Fruit fly (Drosophila melanogaster): ENCODE data around the gene Tim9a.
A peak's percentile ranks its signal among the peaks of the same experiment; 100 is the strongest.

Gene Tim9a

dm6 chrX:13338113-13338512 lies 46.9 kb upstream of the Tim9a start, which contains the start of gene CG15747 (continued):
- no peak for TF ChIP-seq Kr (GFP tag; optimal IDR thresholded peaks at IDR 0.05)
- no peak for TF ChIP-seq Hr39 (optimal IDR thresholded peaks at IDR 0.05)
- TF ChIP-seq inv (GFP tag; IDR thresholded peaks at IDR 0.05; ENCODE audit: partially characterized antibody) = peak; percentile 65
- peak; percentile 63 for TF ChIP-seq pzg (GFP tag; optimal IDR thresholded peaks at IDR 0.05)
- TF ChIP-seq ken (GFP tag; IDR thresholded peaks at IDR 0.05) = no peak

DNA sequence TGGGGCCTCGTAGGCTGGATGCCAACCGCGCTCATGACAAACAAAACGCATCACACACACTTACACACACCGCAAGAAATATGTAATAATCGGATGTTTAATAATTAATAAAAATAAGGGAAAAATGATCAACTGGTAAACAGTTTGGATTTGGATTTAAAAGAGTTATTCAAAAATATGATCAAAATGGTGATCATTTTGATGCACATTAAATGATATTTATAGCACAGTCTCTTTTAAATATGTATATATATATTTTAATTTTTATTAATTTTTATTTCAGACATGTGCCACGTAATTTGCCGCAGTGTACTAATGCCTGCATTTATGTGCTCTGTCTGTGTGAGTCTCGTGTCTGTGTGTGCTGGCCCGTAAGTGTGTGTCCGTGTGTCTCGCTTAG lies 39.7 kb upstream of the Tim9a start:
- TF ChIP-seq gem (tag; optimal IDR thresholded peaks at IDR 0.05) (peak; percentile 25), CG3281 (GFP tag; optimal IDR thresholded peaks at IDR 0.05) (peak; percentile 3), CG7839 (tag; optimal IDR thresholded peaks at IDR 0.05) (peak; percentile 8), Drgx (GFP tag; IDR thresholded peaks at IDR 0.05) (0 out of 2 replicates have a peak, but pooled peaks have one; percentile 21), schlank (tag; optimal IDR thresholded peaks at IDR 0.05) (no peak), pzg (GFP tag; optimal IDR thresholded peaks at IDR 0.05) (no peak), ash1 (GFP tag; optimal IDR thresholded peaks at IDR 0.05) (no peak), Scr (GFP tag; IDR thresholded peaks at IDR 0.05; ENCODE audit: partially characterized antibody) (no peak), Oli (tag; optimal IDR thresholded peaks at IDR 0.05) (no peak), CG17912 (GFP tag; optimal IDR thresholded peaks at IDR 0.05) (no peak), CG2678 (tag; optimal IDR thresholded peaks at IDR 0.05) (peak; percentile 25), Hey (tag; optimal IDR thresholded peaks at IDR 0.05) (no peak), CG18599 (GFP tag; optimal IDR thresholded peaks at IDR 0.05) (peak; percentile 40), ranshi (GFP tag; IDR thresholded peaks at IDR 0.05) (no peak), CG14860 (GFP tag; IDR thresholded peaks at IDR 0.05; ENCODE audit: partially characterized antibody) (0 out of 3 replicates have a peak, but pooled peaks have one; percentile 20), lab (GFP tag; optimal IDR thresholded peaks at IDR 0.05) (peak; percentile 21), CG4404 (GFP tag; IDR thresholded peaks at IDR 0.05) (no peak)

DNA sequence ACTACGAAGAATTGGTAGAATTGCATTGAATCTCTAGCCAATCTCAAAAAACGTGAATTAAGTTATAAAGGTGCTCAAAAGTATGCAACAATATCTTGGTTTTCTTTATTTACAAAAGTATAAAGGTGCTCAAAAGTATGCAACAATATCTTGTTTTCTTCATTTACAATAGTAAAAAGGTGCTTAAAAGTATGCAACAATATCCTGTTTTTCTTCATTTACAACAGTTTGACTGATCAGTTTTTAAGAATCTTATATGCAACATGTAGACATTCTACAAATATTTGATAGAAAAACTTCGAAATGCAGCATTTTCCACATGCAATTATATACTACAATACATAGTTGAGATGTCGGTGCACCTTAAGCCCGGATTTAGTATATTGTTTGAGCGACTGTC lies 38.0 kb upstream of the Tim9a start:
- TF ChIP-seq CG8290 (GFP tag; optimal IDR thresholded peaks at IDR 0.05) (peak; percentile 76), CG8290 (tag; optimal IDR thresholded peaks at IDR 0.05) (peak in 1 of 2 experiments; percentile 94), C15 (GFP tag; IDR thresholded peaks at IDR 0.05) (no peak), CG17612 (GFP tag; IDR thresholded peaks at IDR 0.05) (peak; percentile 29; the same call in 1 of the 2 replicates)

DNA sequence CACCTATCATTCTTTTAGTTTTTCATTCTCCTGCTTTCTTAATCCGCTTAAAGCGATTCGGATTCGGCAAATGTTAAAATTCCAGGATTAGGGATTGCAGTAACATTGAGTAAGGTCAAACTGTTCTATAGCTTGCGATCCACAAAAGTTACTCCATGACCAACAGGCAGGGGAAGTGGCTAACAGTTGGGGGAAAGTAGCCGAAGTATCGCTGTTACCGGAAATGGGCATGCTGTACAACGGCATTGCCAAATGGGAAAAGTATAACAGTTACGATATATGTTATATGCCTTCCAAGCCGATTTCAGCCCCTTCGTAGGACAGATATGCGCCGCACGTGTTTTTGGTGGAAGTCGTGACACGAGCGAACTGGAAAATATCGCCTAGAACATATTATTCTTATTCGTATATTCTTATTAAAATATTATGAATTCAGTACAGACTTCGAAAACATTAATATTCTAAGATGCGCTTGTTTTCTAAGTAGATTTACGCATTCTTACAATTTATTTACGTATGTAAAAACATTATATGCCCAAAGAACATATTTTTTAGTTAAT lies 26.7 kb upstream of the Tim9a start:
- TF ChIP-seq pzg (GFP tag; optimal IDR thresholded peaks at IDR 0.05) (no peak), so (GFP tag; IDR thresholded peaks at IDR 0.05) (no peak), nau (GFP tag; optimal IDR thresholded peaks at IDR 0.05) (no peak), ci (GFP tag; IDR thresholded peaks at IDR 0.05) (0 out of 3 replicates have a peak, but pooled peaks have one; percentile 53), CG15269 (tag; optimal IDR thresholded peaks at IDR 0.05) (no peak), sr (GFP tag; IDR thresholded peaks at IDR 0.05) (no peak), inv (GFP tag; IDR thresholded peaks at IDR 0.05; ENCODE audit: partially characterized antibody) (peak; percentile 32; the same call in 1 of the 2 replicates), nerfin-2 (GFP tag; IDR thresholded peaks at IDR 0.05; ENCODE audit: partially characterized antibody) (peak; percentile 50; the same call in 1 of the 2 replicates), vnd (GFP tag; IDR thresholded peaks at IDR 0.05; ENCODE audit: partially characterized antibody) (peak; percentile 35; the same call in 1 of the 3 replicates), CG42726 (GFP tag; IDR thresholded peaks at IDR 0.05; ENCODE audit: partially characterized antibody) (peak; percentile 50; the same call in 1 of the 2 replicates), CG16813 (GFP tag; IDR thresholded peaks at IDR 0.05; ENCODE audit: partially characterized antibody) (peak; percentile 68), CG8944 (GFP tag; optimal IDR thresholded peaks at IDR 0.05) (no peak), CG10209 (GFP tag; optimal IDR thresholded peaks at IDR 0.05) (no peak), hbn (GFP tag; IDR thresholded peaks at IDR 0.05; ENCODE audit: partially characterized antibody) (peak; percentile 45; the same call in 1 of the 2 replicates), Rfx (GFP tag; IDR thresholded peaks at IDR 0.05) (no peak), fd102C (GFP tag; optimal IDR thresholded peaks at IDR 0.05) (no peak), CG10462 (GFP tag; optimal IDR thresholded peaks at IDR 0.05) (no peak), Deaf1 (tag; optimal IDR thresholded peaks at IDR 0.05) (peak; percentile 76), Tbp (GFP tag; optimal IDR thresholded peaks at IDR 0.05) (no peak), CG34224 (GFP tag; IDR thresholded peaks at IDR 0.05; ENCODE audit: partially characterized antibody) (peak; percentile 25; the same call in 2 of the 3 replicates), CG31224 (GFP tag; IDR thresholded peaks at IDR 0.05) (no peak), Scr (GFP tag; IDR thresholded peaks at IDR 0.05; ENCODE audit: partially characterized antibody) (peak; percentile 71)
